Fruit fly (Drosophila melanogaster) whole organism, embryonic: ENCODE data around the gene eIF3h.
A peak's percentile ranks its signal among the peaks of the same experiment; 100 is the strongest.

Experiments used
- CG10209 ChIP-seq: fragments of 200-800 bp; sonication (Bioruptor generic); optimal IDR thresholded peaks from 3 replicates; lab custom pipeline; 2017; ENCODE audit warnings: missing biosample characterization, mild to moderate bottlenecking, missing genetic modification characterization, missing genetic modification reagents
- CG10267 ChIP-seq: fragments of 200-800 bp; sonication (Bioruptor generic); optimal IDR thresholded peaks from 2 replicates; lab custom pipeline; 2018; ENCODE audit warnings: missing biosample characterization, mild to moderate bottlenecking, missing genetic modification characterization, moderate library complexity
- CG10979 ChIP-seq: fragments of 200-800 bp; sonication (Bioruptor generic); optimal IDR thresholded peaks from 2 replicates; lab custom pipeline; 2018; ENCODE audit warnings: missing biosample characterization, mild to moderate bottlenecking, missing genetic modification characterization, moderate library complexity
- CG11504 ChIP-seq: fragments of 200-800 bp; sonication (Bioruptor generic); optimal IDR thresholded peaks from 3 replicates; lab custom pipeline; 2019; ENCODE audit warnings: missing biosample characterization, mild to moderate bottlenecking, missing genetic modification characterization, moderate library complexity
- CG11696 ChIP-seq: fragments of 200-800 bp; sonication (Bioruptor generic); IDR thresholded peaks from 2 replicates; pipeline ENCODE4 v1.3.6; 2022; ENCODE audit warnings: missing biosample characterization, missing genetic modification characterization
- CG13894 ChIP-seq: fragments of 200-800 bp; sonication (Bioruptor generic); optimal IDR thresholded peaks from 3 replicates; lab custom pipeline; 2018; ENCODE audit warnings: missing biosample characterization, mild to moderate bottlenecking, missing genetic modification characterization, moderate library complexity
- CG14710 ChIP-seq: fragments of 200-800 bp; sonication (Bioruptor generic); optimal IDR thresholded peaks from 3 replicates; lab custom pipeline; 2019; ENCODE audit warnings: missing biosample characterization, mild to moderate bottlenecking, missing genetic modification characterization, moderate library complexity
- CG15696 ChIP-seq: fragments of 200-800 bp; sonication (Bioruptor generic); optimal IDR thresholded peaks from 2 replicates; lab custom pipeline; 2019; ENCODE audit warnings: missing biosample characterization, mild to moderate bottlenecking, missing genetic modification characterization, moderate library complexity
- CG1602 ChIP-seq: fragments of 200-800 bp; sonication (Bioruptor generic); optimal IDR thresholded peaks from 3 replicates; lab custom pipeline; 2016; ENCODE audit warnings: missing biosample characterization, missing genetic modification characterization
- CG16815 ChIP-seq: fragments of 200-800 bp; sonication (Bioruptor generic); optimal IDR thresholded peaks from 3 replicates; lab custom pipeline; 2017; ENCODE audit warnings: missing biosample characterization, mild to moderate bottlenecking, missing genetic modification characterization
- CG17328 ChIP-seq: fragments of 200-800 bp; sonication (Bioruptor generic); IDR thresholded peaks from 2 replicates; pipeline ENCODE4 v1.3.6; 2022; ENCODE audit warnings: missing biosample characterization, missing genetic modification characterization
- CG17359 ChIP-seq: fragments of 200-800 bp; sonication (Bioruptor generic); optimal IDR thresholded peaks from 3 replicates; lab custom pipeline; 2018; ENCODE audit warnings: missing biosample characterization, mild to moderate bottlenecking, missing genetic modification characterization, moderate library complexity
- CG17361 ChIP-seq: fragments of 200-800 bp; sonication (Bioruptor generic); IDR thresholded peaks from 3 replicates; pipeline ENCODE4 v1.3.6; 2022; ENCODE audit warnings: missing biosample characterization, missing genetic modification characterization
- CG17829 ChIP-seq: fragments of 200-800 bp; optimal IDR thresholded peaks from 2 replicates; lab custom pipeline; 2019; ENCODE audit warnings: missing biosample characterization, mild to moderate bottlenecking, missing genetic modification characterization, moderate library complexity
- CG18599 ChIP-seq: fragments of 200-800 bp; sonication (Bioruptor generic); optimal IDR thresholded peaks from 3 replicates; lab custom pipeline; 2017; ENCODE audit warnings: missing biosample characterization, missing genetic modification characterization, mild to moderate bottlenecking, moderate library complexity, missing genetic modification reagents
- CG2712 ChIP-seq: fragments of 200-800 bp; optimal IDR thresholded peaks from 3 replicates; lab custom pipeline; 2019; ENCODE audit warnings: missing biosample characterization, mild to moderate bottlenecking, missing genetic modification characterization, moderate library complexity
- CG31441 ChIP-seq: fragments of 200-800 bp; sonication (Bioruptor generic); IDR thresholded peaks from 2 replicates; pipeline ENCODE4 v1.3.6; 2022; ENCODE audit warnings: missing biosample characterization, missing genetic modification characterization
- CG4282 ChIP-seq: fragments of 200-800 bp; sonication (Bioruptor generic); optimal IDR thresholded peaks from 2 replicates; lab custom pipeline; 2016; ENCODE audit warnings: missing biosample characterization, missing genetic modification characterization
- CG4360 ChIP-seq: fragments of 200-800 bp; sonication (Bioruptor generic); IDR thresholded peaks from 2 replicates; pipeline ENCODE4 v1.3.6; 2022; ENCODE audit warnings: missing biosample characterization, missing genetic modification characterization
- CG7786 ChIP-seq: fragments of 200-800 bp; sonication (Bioruptor generic); optimal IDR thresholded peaks from 2 replicates; lab custom pipeline; 2016; ENCODE audit warnings: missing biosample characterization, missing genetic modification characterization
- CG8388 ChIP-seq: fragments of 200-800 bp; sonication (Bioruptor generic); optimal IDR thresholded peaks from 2 replicates; lab custom pipeline; 2019; ENCODE audit warnings: missing biosample characterization, mild to moderate bottlenecking, missing genetic modification characterization, moderate library complexity
- CG8924 ChIP-seq: fragments of 200-800 bp; optimal IDR thresholded peaks from 3 replicates; lab custom pipeline; 2019; ENCODE audit warnings: missing biosample characterization, mild to moderate bottlenecking, missing genetic modification characterization, moderate library complexity
- CrebB ChIP-seq: fragments of 200-800 bp; sonication (Bioruptor generic); optimal IDR thresholded peaks from 3 replicates; lab custom pipeline; 2018; ENCODE audit warnings: missing biosample characterization, mild to moderate bottlenecking, missing genetic modification characterization
- D19A ChIP-seq: fragments of 200-800 bp; optimal IDR thresholded peaks from 3 replicates; lab custom pipeline; 2019; ENCODE audit warnings: missing biosample characterization, mild to moderate bottlenecking, missing genetic modification characterization, moderate library complexity
- Dbx ChIP-seq: fragments of 200-800 bp; sonication (Bioruptor generic); IDR thresholded peaks from 3 replicates; pipeline ENCODE4 v1.3.6; 2022; ENCODE audit warnings: missing biosample characterization, missing genetic modification characterization
- Fer1 ChIP-seq: fragments of 200-800 bp; sonication (Bioruptor generic); optimal IDR thresholded peaks from 2 replicates; lab custom pipeline; 2017; ENCODE audit warnings: missing biosample characterization, mild to moderate bottlenecking, missing genetic modification characterization
- Fer3 ChIP-seq: fragments of 200-800 bp; sonication (Bioruptor generic); optimal IDR thresholded peaks from 2 replicates; lab custom pipeline; 2018; ENCODE audit warnings: missing biosample characterization, mild to moderate bottlenecking, missing genetic modification characterization, moderate library complexity
- HmgZ ChIP-seq: fragments of 200-800 bp; sonication (Bioruptor generic); optimal IDR thresholded peaks from 2 replicates; lab custom pipeline; 2018; ENCODE audit warnings: missing biosample characterization, mild to moderate bottlenecking, missing genetic modification characterization
- Hr51 ChIP-seq, 2 experiments: fragments of 200-800 bp; sonication (Bioruptor generic); optimal IDR thresholded peaks; 2 replicates in 1 of 2; 3 replicates in 1 of 2; lab custom pipeline; 2016 to 2018; ENCODE audit warnings: missing biosample characterization in 2 of 2, missing genetic modification characterization in 2 of 2, mild to moderate bottlenecking in 1 of 2, moderate library complexity in 1 of 2
- Nf-YB ChIP-seq: fragments of 200-800 bp; sonication (Bioruptor generic); optimal IDR thresholded peaks from 3 replicates; lab custom pipeline; 2019; ENCODE audit warnings: missing biosample characterization, mild to moderate bottlenecking, missing genetic modification characterization, moderate library complexity
- Oli ChIP-seq: fragments of 200-800 bp; sonication (Bioruptor generic); optimal IDR thresholded peaks from 2 replicates; lab custom pipeline; 2018; ENCODE audit warnings: missing biosample characterization, mild to moderate bottlenecking, missing genetic modification characterization, moderate library complexity
- Xrp1 ChIP-seq: fragments of 200-800 bp; sonication (Bioruptor generic); IDR thresholded peaks from 2 replicates; pipeline ENCODE4 v1.3.6; 2022; ENCODE audit warnings: missing biosample characterization, missing genetic modification characterization
- ab ChIP-seq: fragments of 200-800 bp; sonication (Bioruptor generic); optimal IDR thresholded peaks from 2 replicates; lab custom pipeline; 2016; ENCODE audit warnings: missing biosample characterization, missing genetic modification characterization
- dmrt11E ChIP-seq: fragments of 200-800 bp; sonication (Bioruptor generic); optimal IDR thresholded peaks from 3 replicates; lab custom pipeline; 2018; ENCODE audit warnings: missing biosample characterization, mild to moderate bottlenecking, missing genetic modification characterization, moderate library complexity
- dmrt99B ChIP-seq: fragments of 200-800 bp; sonication (Bioruptor generic); optimal IDR thresholded peaks from 2 replicates; lab custom pipeline; 2018; ENCODE audit warnings: missing biosample characterization, mild to moderate bottlenecking, missing genetic modification characterization, moderate library complexity
- emc ChIP-seq: fragments of 200-800 bp; sonication (Bioruptor generic); optimal IDR thresholded peaks from 2 replicates; lab custom pipeline; 2016; ENCODE audit warnings: missing biosample characterization, missing genetic modification characterization
- fd96Cb ChIP-seq: fragments of 200-800 bp; sonication (Bioruptor generic); optimal IDR thresholded peaks from 2 replicates; lab custom pipeline; 2018; ENCODE audit warnings: missing biosample characterization, mild to moderate bottlenecking, missing genetic modification characterization, moderate library complexity
- grau ChIP-seq: fragments of 200-800 bp; optimal IDR thresholded peaks from 3 replicates; lab custom pipeline; 2019; ENCODE audit warnings: missing biosample characterization, mild to moderate bottlenecking, missing genetic modification characterization, moderate library complexity
- ken ChIP-seq: fragments of 200-800 bp; sonication (Bioruptor generic); IDR thresholded peaks from 3 replicates; pipeline ENCODE4 v1.3.6; 2022; ENCODE audit warnings: missing biosample characterization, missing genetic modification characterization
- mam ChIP-seq: fragments of 200-800 bp; sonication (Bioruptor generic); optimal IDR thresholded peaks from 3 replicates; lab custom pipeline; 2016; ENCODE audit warnings: missing biosample characterization, missing genetic modification characterization
- nerfin-1 ChIP-seq: fragments of 200-800 bp; sonication (Bioruptor generic); optimal IDR thresholded peaks from 3 replicates; lab custom pipeline; 2019; ENCODE audit warnings: missing biosample characterization, mild to moderate bottlenecking, missing genetic modification characterization, moderate library complexity
- phol ChIP-seq: fragments of 200-800 bp; sonication (Bioruptor generic); optimal IDR thresholded peaks from 3 replicates; lab custom pipeline; 2018; ENCODE audit warnings: missing biosample characterization, mild to moderate bottlenecking, missing genetic modification characterization, moderate library complexity
- prd ChIP-seq, 3 experiments: fragments of >200 bp in 2 of 3; fragments of 200-800 bp in 1 of 3; sonication (Bioruptor generic) in 1 of 3; optimal IDR thresholded peaks in 2 of 3; IDR thresholded peaks in 1 of 3; 2 replicates in 2 of 3; 3 replicates in 1 of 3; pipeline versions ENCODE4 v1.3.6 to Lab custom; 2017 to 2022; ENCODE audit warnings: missing biosample characterization in 1 of 3, missing genetic modification characterization in 1 of 3
- seq ChIP-seq: fragments of 200-800 bp; sonication (Bioruptor generic); IDR thresholded peaks from 2 replicates; pipeline ENCODE4 v1.3.6; 2022; ENCODE audit warnings: missing biosample characterization, missing genetic modification characterization
- sim ChIP-seq: fragments of 200-800 bp; sonication (Bioruptor generic); IDR thresholded peaks from 2 replicates; pipeline ENCODE4 v1.3.6; 2022; ENCODE audit warnings: missing biosample characterization, missing genetic modification characterization
- tll ChIP-seq, 2 experiments: fragments of 200-800 bp in 1 of 2; fragments of >200 bp in 1 of 2; sonication (Bioruptor generic) in 1 of 2; optimal IDR thresholded peaks; 2 replicates each; lab custom pipeline; 2017 to 2019; ENCODE audit warnings: missing biosample characterization in 2 of 2, missing genetic modification characterization in 2 of 2, mild to moderate bottlenecking in 1 of 2, moderate library complexity in 1 of 2
- trem ChIP-seq: fragments of 200-800 bp; optimal IDR thresholded peaks from 3 replicates; lab custom pipeline; 2019; ENCODE audit warnings: missing biosample characterization, mild to moderate bottlenecking, missing genetic modification characterization, moderate library complexity
- zen ChIP-seq: fragments of 200-800 bp; sonication (Bioruptor generic); optimal IDR thresholded peaks from 3 replicates; lab custom pipeline; 2018; ENCODE audit warnings: missing biosample characterization, mild to moderate bottlenecking, missing genetic modification characterization, moderate library complexity
- zf30C ChIP-seq: fragments of 200-800 bp; sonication (Bioruptor generic); optimal IDR thresholded peaks from 3 replicates; lab custom pipeline; 2018; ENCODE audit warnings: missing biosample characterization, mild to moderate bottlenecking, missing genetic modification characterization

The eIF3h gene

dm6 chr2L:5042076-5042475 is 10.8 kb downstream of the eIF3h start (continued):
- TF ChIP-seq prd (optimal IDR thresholded peaks at IDR 0.05; lab: Kevin White, UChicago) (no peak), prd (GFP tag; IDR thresholded peaks at IDR 0.05; lab: Robert Waterston, UW) (peak; percentile 47; the same call in 2 of the 3 replicates), D19A (tag; lab: Kevin White, UChicago) (peak; percentile 47), CG8924 (peak; percentile 27), Fer1 (GFP tag; lab: Kevin White, UChicago) (peak; percentile 0), CG8388 (peak; percentile 15), CG15696 (tag; lab: Kevin White, UChicago) (peak; percentile 55), CG16815 (GFP tag; lab: Kevin White, UChicago) (peak; percentile 5), CG13894 (tag; lab: Kevin White, UChicago) (no peak), CG11696 (GFP tag; lab: Robert Waterston, UW) (peak; percentile 88), phol (tag; lab: Kevin White, UChicago) (peak; percentile 57), Xrp1 (GFP tag; lab: Robert Waterston, UW) (peak; percentile 53; the same call in 1 of the 2 replicates), trem (tag; lab: Kevin White, UChicago) (peak; percentile 22), CG14710 (peak; percentile 53), nerfin-1 (tag; lab: Kevin White, UChicago) (peak; percentile 25), CG17829 (peak; percentile 30), HmgZ (tag; lab: Kevin White, UChicago) (peak; percentile 4), CG10209 (GFP tag; lab: Kevin White, UChicago) (peak; percentile 3), CG1602 (peak; percentile 17), zen (tag; lab: Kevin White, UChicago) (peak; percentile 46), Dbx (GFP tag; lab: Robert Waterston, UW) (no peak), CG2712 (peak; percentile 60), CrebB (tag; lab: Kevin White, UChicago) (no peak), CG17361 (peak; percentile 53; the same call in 2 of the 3 replicates), CG7786 (GFP tag; lab: Kevin White, UChicago) (no peak), seq (no peak), CG31441 (peak; percentile 41; the same call in 1 of the 2 replicates), Hr51 (GFP tag; optimal IDR thresholded peaks at IDR 0.05; lab: Kevin White, UChicago) (peak in 1 of 2 experiments; percentile 40), tll (GFP tag; optimal IDR thresholded peaks at IDR 0.05; lab: Kevin White, UChicago) (no peak), Fer3 (tag; lab: Kevin White, UChicago) (peak; percentile 11), grau (tag; lab: Kevin White, UChicago) (peak; percentile 42), CG17359 (tag; lab: Kevin White, UChicago) (peak; percentile 31), emc (GFP tag; lab: Kevin White, UChicago) (no peak), dmrt11E (peak; percentile 62), zf30C (GFP tag; lab: Kevin White, UChicago) (peak; percentile 43), ab (GFP tag; lab: Kevin White, UChicago) (no peak), CG4282 (GFP tag; lab: Kevin White, UChicago) (no peak), CG17328 (GFP tag; lab: Robert Waterston, UW) (peak; percentile 30; the same call in 1 of the 2 replicates), sim (no peak), ken (GFP tag; lab: Robert Waterston, UW) (peak; percentile 32; the same call in 1 of the 3 replicates), Oli (peak; percentile 36), CG4360 (GFP tag; lab: Robert Waterston, UW) (no peak), CG11504 (tag; lab: Kevin White, UChicago) (peak; percentile 49), Nf-YB (peak; percentile 1), CG18599 (GFP tag; lab: Kevin White, UChicago) (peak; percentile 3), CG10979 (tag; lab: Kevin White, UChicago) (peak; percentile 58), dmrt99B (tag; lab: Kevin White, UChicago) (peak; percentile 37), CG10267 (tag; lab: Kevin White, UChicago) (peak; percentile 36), mam (GFP tag; lab: Kevin White, UChicago) (no peak), fd96Cb (tag; lab: Kevin White, UChicago) (peak; percentile 33)
